Worm (Caenorhabditis elegans) whole organism, L3 larva: ENCODE data around the gene F19C7.3.
A peak's percentile ranks its signal among the peaks of the same experiment; 100 is the strongest.

Experiments
- elt-2 ChIP-seq: sonication (generic microtip); optimal IDR thresholded peaks from 2 replicates; lab custom pipeline; 2016; ENCODE audit warnings: missing genetic modification reagents, mild to moderate bottlenecking, missing genetic modification characterization, missing compliant biosample characterization
- elt-3 ChIP-seq, 3 experiments: fragments of 150-350 bp in 1 of 3; sonication (generic microtip) in 2 of 3; optimal IDR thresholded peaks; 2 replicates in 2 of 3; 4 replicates in 1 of 3; lab custom pipeline; 2014 to 2017; ENCODE audit warnings: missing biosample characterization in 3 of 3, missing genetic modification characterization in 3 of 3
- fkh-10 ChIP-seq: sonication (generic microtip); optimal IDR thresholded peaks from 2 replicates; lab custom pipeline; 2017; ENCODE audit warnings: missing biosample characterization, missing genetic modification reagents, missing genetic modification characterization
- jun-1 ChIP-seq: fragments of 150-350 bp; optimal IDR thresholded peaks from 2 replicates; lab custom pipeline; 2014; ENCODE audit warnings: missing biosample characterization, missing genetic modification reagents, missing genetic modification characterization
- nfya-1 ChIP-seq: sonication (generic microtip); optimal IDR thresholded peaks from 2 replicates; lab custom pipeline; 2017; ENCODE audit warnings: missing genetic modification characterization, mild to moderate bottlenecking, missing compliant biosample characterization, antibody characterized with exemption, moderate library complexity; ENCODE audit not compliant: insufficient read depth
- nhr-11 ChIP-seq: fragments of 150-350 bp; optimal IDR thresholded peaks from 2 replicates; lab custom pipeline; 2014; ENCODE audit warnings: missing biosample characterization, missing genetic modification characterization
- nhr-12 ChIP-seq: fragments of 150-350 bp; optimal IDR thresholded peaks from 2 replicates; lab custom pipeline; 2014; ENCODE audit warnings: missing biosample characterization, missing genetic modification characterization
- nhr-28 ChIP-seq: fragments of 150-350 bp; optimal IDR thresholded peaks from 2 replicates; lab custom pipeline; 2014; ENCODE audit warnings: missing biosample characterization, missing genetic modification characterization
- pha-4 ChIP-seq: fragments of 150-350 bp; optimal IDR thresholded peaks from 2 replicates; lab custom pipeline; 2014; ENCODE audit warnings: missing biosample characterization, missing genetic modification reagents, missing genetic modification characterization
- skn-1 ChIP-seq: fragments of 150-350 bp; optimal IDR thresholded peaks from 2 replicates; lab custom pipeline; 2014; ENCODE audit warnings: missing biosample characterization, missing genetic modification characterization
- unc-39 ChIP-seq: sonication (generic microtip); optimal IDR thresholded peaks from 4 replicates; lab custom pipeline; 2017; ENCODE audit warnings: missing biosample characterization, missing genetic modification characterization
- unc-62 ChIP-seq: fragments of 150-350 bp; sonication (generic microtip); optimal IDR thresholded peaks from 4 replicates; lab custom pipeline; 2014; ENCODE audit warnings: missing biosample characterization, missing genetic modification reagents, missing genetic modification characterization
- zag-1 ChIP-seq: fragments of 150-350 bp; optimal IDR thresholded peaks from 2 replicates; lab custom pipeline; 2014; ENCODE audit warnings: missing biosample characterization, missing genetic modification characterization

DNA sequence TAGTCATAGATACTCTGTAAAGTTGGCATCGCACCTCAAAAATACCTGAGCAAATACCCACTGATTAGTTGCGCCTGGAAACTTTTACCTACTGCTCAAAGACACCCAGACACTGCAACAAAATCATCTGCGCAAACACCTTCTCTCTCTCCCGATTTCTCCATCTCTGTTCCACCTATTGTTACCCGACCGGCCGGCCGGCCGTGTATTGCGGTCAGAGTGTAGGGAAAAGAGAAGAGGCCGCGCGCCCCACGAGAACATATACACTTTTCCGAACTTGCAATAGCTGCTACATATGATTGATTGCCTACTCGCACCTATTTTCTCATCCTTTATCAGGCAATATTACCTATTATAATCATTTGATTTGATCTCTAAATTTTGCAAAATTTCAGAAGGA, 8.5 kb upstream of the F19C7.3 start:
- TF ChIP-seq pha-4 (tag; lab: Kevin White, UChicago), result peak; percentile 62
- no peak for TF ChIP-seq unc-62 (GFP tag; lab: Kevin White, UChicago)
- no peak for TF ChIP-seq nfya-1 (tag; lab: Kevin White, UChicago)
- no peak for TF ChIP-seq nhr-28
- TF ChIP-seq elt-3 (tag; optimal IDR thresholded peaks at IDR 0.05; lab: Kevin White, UChicago), result no peak
- no peak for TF ChIP-seq nhr-11 (tag; lab: Kevin White, UChicago)
- TF ChIP-seq elt-2 (tag; lab: Kevin White, UChicago), result no peak
- TF ChIP-seq skn-1 (tag; lab: Kevin White, UChicago), result no peak
- TF ChIP-seq unc-39, result no peak
- TF ChIP-seq nhr-12 (tag; lab: Kevin White, UChicago), result no peak
- TF ChIP-seq jun-1, result no peak
- no peak for TF ChIP-seq fkh-10
- TF ChIP-seq zag-1 (tag; lab: Kevin White, UChicago), result no peak
